Worm (Caenorhabditis elegans) whole organism, young adult: ENCODE results near the gene ugt-40.

Source experiments
- B0261.1 ChIP-seq: sonication (generic microtip); optimal IDR thresholded peaks from 2 replicates; lab custom pipeline; 2016; ENCODE audit warnings: mild to moderate bottlenecking, missing genetic modification characterization, moderate library complexity, missing compliant biosample characterization
- F55B11.4 ChIP-seq: sonication (generic microtip); optimal IDR thresholded peaks from 2 replicates; lab custom pipeline; 2016; ENCODE audit warnings: missing compliant biosample characterization, missing genetic modification characterization, borderline replicate concordance; ENCODE audit not compliant: insufficient read depth
- K11D2.4 ChIP-seq: fragments of 200-800 bp; sonication (Bioruptor generic); IDR thresholded peaks from 2 replicates; pipeline ENCODE4 v1.3.6; 2022; ENCODE audit warnings: missing genetic modification reagents, missing genetic modification characterization, missing compliant biosample characterization
- Y56A3A.18 ChIP-seq: fragments of 200-800 bp; sonication (Bioruptor generic); IDR thresholded peaks from 2 replicates; pipeline ENCODE4 v1.3.6; 2022; ENCODE audit warnings: missing genetic modification reagents, missing genetic modification characterization, missing compliant biosample characterization
- ZK185.1 ChIP-seq: sonication (generic microtip); optimal IDR thresholded peaks from 2 replicates; lab custom pipeline; 2016; ENCODE audit warnings: mild to moderate bottlenecking, missing genetic modification characterization, missing compliant biosample characterization; ENCODE audit not compliant: poor library complexity, severe bottlenecking
- ama-1 ChIP-seq, 3 experiments: fragments of 150-350 bp in 1 of 3; sonication (generic microtip) in 2 of 3; optimal IDR thresholded peaks; 2 replicates each; lab custom pipeline; 2014 to 2018; ENCODE audit warnings: missing biosample characterization in 2 of 3, missing genetic modification characterization in 2 of 3, missing genetic modification reagents in 2 of 3
- ceh-91 ChIP-seq: fragments of 200-800 bp; sonication (Bioruptor generic); IDR thresholded peaks from 2 replicates; pipeline ENCODE4 v1.3.6; 2022; ENCODE audit warnings: missing genetic modification reagents, missing genetic modification characterization, missing compliant biosample characterization
- nhr-90 ChIP-seq: sonication (generic microtip); optimal IDR thresholded peaks from 2 replicates; lab custom pipeline; 2016; ENCODE audit warnings: missing genotype, mild to moderate bottlenecking, missing genetic modification characterization, missing compliant biosample characterization
- ztf-18 ChIP-seq: sonication (generic microtip); optimal IDR thresholded peaks from 2 replicates; lab custom pipeline; 2016; ENCODE audit warnings: missing genotype, mild to moderate bottlenecking, missing genetic modification characterization, missing compliant biosample characterization

DNA sequence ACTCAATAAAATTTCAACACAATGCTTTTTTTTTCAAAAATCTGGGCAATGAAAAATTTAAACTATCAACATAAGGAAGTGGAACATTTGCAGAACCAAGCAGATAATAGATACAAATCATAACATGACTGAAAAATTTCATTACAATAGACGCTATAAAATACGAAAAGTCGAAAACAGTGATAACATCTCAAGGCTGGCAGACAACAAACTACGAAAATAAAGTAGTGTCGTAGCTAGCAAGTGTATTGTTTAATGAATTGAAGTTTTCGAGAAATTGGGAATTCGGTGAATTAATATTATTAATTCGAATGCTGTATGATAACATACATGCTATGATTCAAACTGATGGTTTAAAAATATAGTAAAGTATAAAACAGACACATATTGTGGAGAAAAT lies 45.0 kb downstream of the ugt-40 start:
- TF ChIP-seq B0261.1 (tag; lab: Kevin White, UChicago) = no peak
- TF ChIP-seq ama-1 (optimal IDR thresholded peaks at IDR 0.05; lab: Kevin White, UChicago) = no peak
- no peak for TF ChIP-seq ama-1 (GFP tag; optimal IDR thresholded peaks at IDR 0.05; lab: Kevin White, UChicago)
- TF ChIP-seq ZK185.1 (tag; lab: Kevin White, UChicago) = no peak
- TF ChIP-seq K11D2.4 (GFP tag; lab: Robert Waterston, UW) = no peak
- no peak for TF ChIP-seq ceh-91 (GFP tag; lab: Robert Waterston, UW)
- no peak for TF ChIP-seq ztf-18
- TF ChIP-seq nhr-90 (tag; lab: Kevin White, UChicago) = no peak
- TF ChIP-seq Y56A3A.18 (GFP tag; lab: Robert Waterston, UW) = no peak
- no peak for TF ChIP-seq F55B11.4 (tag; lab: Kevin White, UChicago)
